Fruit fly (Drosophila melanogaster) whole organism, embryonic: ENCODE results near the gene grim.

Experiments
- CG10431 ChIP-seq: fragments of 200-800 bp; sonication (Bioruptor generic); optimal IDR thresholded peaks from 3 replicates; lab custom pipeline; 2018; ENCODE audit warnings: missing biosample characterization, mild to moderate bottlenecking, missing genetic modification characterization
- CG11247 ChIP-seq: fragments of 200-800 bp; sonication (Bioruptor generic); IDR thresholded peaks from 2 replicates; pipeline ENCODE4 v1.3.6; 2022; ENCODE audit warnings: missing biosample characterization, missing genetic modification characterization
- CG11398 ChIP-seq: fragments of 200-800 bp; sonication (Bioruptor generic); optimal IDR thresholded peaks from 2 replicates; lab custom pipeline; 2016; ENCODE audit warnings: missing biosample characterization, missing genetic modification characterization
- CG12942 ChIP-seq: fragments of 200-800 bp; sonication (Bioruptor generic); optimal IDR thresholded peaks from 3 replicates; lab custom pipeline; 2016; ENCODE audit warnings: missing biosample characterization, missing genetic modification characterization
- CG14014 ChIP-seq: fragments of 200-800 bp; sonication (Bioruptor generic); IDR thresholded peaks from 2 replicates; pipeline ENCODE4 v1.3.6; 2022; ENCODE audit warnings: missing biosample characterization, missing genetic modification characterization
- CG15479 ChIP-seq: fragments of 200-800 bp; sonication (Bioruptor generic); optimal IDR thresholded peaks from 3 replicates; lab custom pipeline; 2019; ENCODE audit warnings: missing biosample characterization, mild to moderate bottlenecking, missing genetic modification characterization, moderate library complexity
- CG1603 ChIP-seq: fragments of 200-800 bp; sonication (Bioruptor generic); optimal IDR thresholded peaks from 2 replicates; lab custom pipeline; 2019; ENCODE audit warnings: missing biosample characterization, mild to moderate bottlenecking, missing genetic modification characterization, moderate library complexity
- CG16815 ChIP-seq: fragments of 200-800 bp; sonication (Bioruptor generic); optimal IDR thresholded peaks from 3 replicates; lab custom pipeline; 2017; ENCODE audit warnings: missing biosample characterization, mild to moderate bottlenecking, missing genetic modification characterization
- CG17361 ChIP-seq: fragments of 200-800 bp; sonication (Bioruptor generic); IDR thresholded peaks from 3 replicates; pipeline ENCODE4 v1.3.6; 2022; ENCODE audit warnings: missing biosample characterization, missing genetic modification characterization
- CG17568 ChIP-seq: fragments of 200-800 bp; sonication (Bioruptor generic); optimal IDR thresholded peaks from 2 replicates; lab custom pipeline; 2018; ENCODE audit warnings: missing biosample characterization, mild to moderate bottlenecking, missing genetic modification characterization, moderate library complexity
- CG17612 ChIP-seq: fragments of 200-800 bp; sonication (Bioruptor generic); IDR thresholded peaks from 2 replicates; pipeline ENCODE4 v1.3.6; 2022; ENCODE audit warnings: missing biosample characterization, missing genetic modification characterization
- CG2116 ChIP-seq: fragments of 200-800 bp; sonication (Bioruptor generic); optimal IDR thresholded peaks from 3 replicates; lab custom pipeline; 2018; ENCODE audit warnings: missing biosample characterization, mild to moderate bottlenecking, missing genetic modification characterization
- CG2875 ChIP-seq: fragments of 200-800 bp; sonication (Bioruptor generic); optimal IDR thresholded peaks from 2 replicates; lab custom pipeline; 2017; ENCODE audit warnings: missing biosample characterization, mild to moderate bottlenecking, missing genetic modification characterization, missing genetic modification reagents
- CG32532 ChIP-seq: fragments of 200-800 bp; sonication (Bioruptor generic); IDR thresholded peaks from 2 replicates; pipeline ENCODE4 v1.3.6; 2022; ENCODE audit warnings: missing biosample characterization, missing genetic modification characterization
- CG32767 ChIP-seq: fragments of 200-800 bp; sonication (Bioruptor generic); IDR thresholded peaks from 2 replicates; pipeline ENCODE4 v1.3.6; 2022; ENCODE audit warnings: missing biosample characterization, missing genetic modification characterization
- CG34422 ChIP-seq: fragments of 200-800 bp; sonication (Bioruptor generic); IDR thresholded peaks from 3 replicates; pipeline ENCODE4 v1.3.6; 2022; ENCODE audit warnings: missing biosample characterization, missing genetic modification characterization
- CG3995 ChIP-seq: fragments of 200-800 bp; sonication (Bioruptor generic); optimal IDR thresholded peaks from 3 replicates; lab custom pipeline; 2016; ENCODE audit warnings: missing biosample characterization, missing genetic modification characterization
- CG4424 ChIP-seq: fragments of 200-800 bp; sonication (Bioruptor generic); optimal IDR thresholded peaks from 3 replicates; lab custom pipeline; 2016; ENCODE audit warnings: missing biosample characterization, missing genetic modification characterization
- CG4820 ChIP-seq: fragments of 200-800 bp; sonication (Bioruptor generic); optimal IDR thresholded peaks from 3 replicates; lab custom pipeline; 2016; ENCODE audit warnings: missing biosample characterization, missing genetic modification characterization
- CG6175 ChIP-seq: fragments of 200-800 bp; sonication (Bioruptor generic); IDR thresholded peaks from 3 replicates; pipeline ENCODE4 v1.3.6; 2022; ENCODE audit warnings: missing biosample characterization, missing genetic modification characterization
- CG6254 ChIP-seq: fragments of 200-800 bp; sonication (Bioruptor generic); optimal IDR thresholded peaks from 3 replicates; lab custom pipeline; 2017; ENCODE audit warnings: mild to moderate bottlenecking, missing biosample characterization, missing genetic modification reagents, missing genetic modification characterization
- CG6654 ChIP-seq: fragments of 200-800 bp; sonication (Bioruptor generic); optimal IDR thresholded peaks from 2 replicates; lab custom pipeline; 2017; ENCODE audit warnings: missing biosample characterization, mild to moderate bottlenecking, missing genetic modification characterization
- CG8388 ChIP-seq: fragments of 200-800 bp; sonication (Bioruptor generic); optimal IDR thresholded peaks from 2 replicates; lab custom pipeline; 2019; ENCODE audit warnings: missing biosample characterization, mild to moderate bottlenecking, missing genetic modification characterization, moderate library complexity
- CG8944 ChIP-seq: fragments of 200-800 bp; sonication (Bioruptor generic); optimal IDR thresholded peaks from 3 replicates; lab custom pipeline; 2016; ENCODE audit warnings: missing biosample characterization, missing genetic modification characterization
- CkIIα-i1 ChIP-seq: fragments of 200-800 bp; sonication (Bioruptor generic); IDR thresholded peaks from 2 replicates; pipeline ENCODE4 v1.3.6; 2022; ENCODE audit warnings: missing biosample characterization, missing genetic modification characterization
- CrebB ChIP-seq: fragments of 200-800 bp; sonication (Bioruptor generic); optimal IDR thresholded peaks from 3 replicates; lab custom pipeline; 2018; ENCODE audit warnings: missing biosample characterization, mild to moderate bottlenecking, missing genetic modification characterization
- D19B ChIP-seq: fragments of 200-800 bp; sonication (Bioruptor generic); optimal IDR thresholded peaks from 2 replicates; lab custom pipeline; 2017; ENCODE audit warnings: missing biosample characterization, mild to moderate bottlenecking, missing genetic modification characterization
- Doc2 ChIP-seq: fragments of 200-800 bp; sonication (Bioruptor generic); IDR thresholded peaks from 2 replicates; pipeline ENCODE4 v1.3.6; 2022; ENCODE audit warnings: missing biosample characterization, missing genetic modification characterization
- Dp ChIP-seq: fragments of 200-800 bp; sonication (Bioruptor generic); optimal IDR thresholded peaks from 2 replicates; lab custom pipeline; 2018; ENCODE audit warnings: missing biosample characterization, mild to moderate bottlenecking, missing genetic modification characterization, moderate library complexity
- Ets65A ChIP-seq: fragments of 200-800 bp; sonication (Bioruptor generic); peaks from one replicate; lab custom pipeline; 2016; ENCODE audit warnings: missing biosample characterization, missing genetic modification characterization
- Hey ChIP-seq: fragments of 200-800 bp; sonication (Bioruptor generic); optimal IDR thresholded peaks from 3 replicates; lab custom pipeline; 2018; ENCODE audit warnings: missing biosample characterization, mild to moderate bottlenecking, missing genetic modification characterization
- Nf-YC ChIP-seq: fragments of 200-800 bp; optimal IDR thresholded peaks from 3 replicates; lab custom pipeline; 2019; ENCODE audit warnings: missing biosample characterization, mild to moderate bottlenecking, missing genetic modification characterization, moderate library complexity
- Ssrp ChIP-seq: fragments of 200-800 bp; sonication (Bioruptor generic); optimal IDR thresholded peaks from 2 replicates; lab custom pipeline; 2018; ENCODE audit warnings: missing biosample characterization, mild to moderate bottlenecking, missing genetic modification characterization, moderate library complexity
- Xrp1 ChIP-seq: fragments of 200-800 bp; sonication (Bioruptor generic); IDR thresholded peaks from 2 replicates; pipeline ENCODE4 v1.3.6; 2022; ENCODE audit warnings: missing biosample characterization, missing genetic modification characterization
- YL-1 ChIP-seq: fragments of 200-800 bp; sonication (Bioruptor generic); optimal IDR thresholded peaks from 3 replicates; lab custom pipeline; 2017; ENCODE audit warnings: missing biosample characterization, mild to moderate bottlenecking, missing genetic modification characterization
- ap ChIP-seq: fragments of 200-800 bp; sonication (Bioruptor generic); IDR thresholded peaks from 2 replicates; pipeline ENCODE4 v1.3.6; 2022; ENCODE audit warnings: missing biosample characterization, missing genetic modification characterization
- ara ChIP-seq: fragments of 200-800 bp; sonication (Bioruptor generic); IDR thresholded peaks from 2 replicates; pipeline ENCODE4 v1.3.6; 2022; ENCODE audit warnings: missing biosample characterization, missing genetic modification characterization
- chif ChIP-seq, 2 experiments: fragments of 200-800 bp; sonication (Bioruptor generic); optimal IDR thresholded peaks; 3 replicates each; lab custom pipeline; 2016; ENCODE audit warnings: missing biosample characterization in 2 of 2, missing genetic modification characterization in 2 of 2
- chinmo ChIP-seq: fragments of 200-800 bp; sonication (Bioruptor generic); IDR thresholded peaks from 4 replicates; pipeline ENCODE4 v1.3.6; 2022; ENCODE audit warnings: missing biosample characterization, missing genetic modification characterization; ENCODE audit not compliant: partially characterized antibody
- crc ChIP-seq: fragments of 200-800 bp; sonication (Bioruptor generic); optimal IDR thresholded peaks from 2 replicates; lab custom pipeline; 2016; ENCODE audit warnings: missing biosample characterization, missing genetic modification characterization
- danr ChIP-seq: fragments of 200-800 bp; sonication (Bioruptor generic); IDR thresholded peaks from 2 replicates; pipeline ENCODE4 v1.3.6; 2022; ENCODE audit warnings: missing biosample characterization, missing genetic modification characterization
- dm ChIP-seq: fragments of 200-800 bp; sonication (Bioruptor generic); optimal IDR thresholded peaks from 3 replicates; lab custom pipeline; 2016; ENCODE audit warnings: missing biosample characterization, missing genetic modification characterization
- grau ChIP-seq: fragments of 200-800 bp; optimal IDR thresholded peaks from 3 replicates; lab custom pipeline; 2019; ENCODE audit warnings: missing biosample characterization, mild to moderate bottlenecking, missing genetic modification characterization, moderate library complexity
- grn ChIP-seq: fragments of 200-800 bp; sonication (Bioruptor generic); optimal IDR thresholded peaks from 3 replicates; lab custom pipeline; 2017; ENCODE audit warnings: missing biosample characterization, missing genetic modification characterization
- inv ChIP-seq: fragments of 200-800 bp; sonication (Bioruptor generic); IDR thresholded peaks from 2 replicates; pipeline ENCODE4 v1.3.6; 2022; ENCODE audit warnings: missing biosample characterization, missing genetic modification characterization; ENCODE audit not compliant: partially characterized antibody
- knrl ChIP-seq: fragments of 200-800 bp; sonication (Bioruptor generic); IDR thresholded peaks from 3 replicates; pipeline ENCODE4 v1.3.6; 2022; ENCODE audit warnings: missing biosample characterization, missing genetic modification characterization; ENCODE audit not compliant: partially characterized antibody
- salm ChIP-seq: fragments of 200-800 bp; sonication (Bioruptor generic); optimal IDR thresholded peaks from 2 replicates; lab custom pipeline; 2018; ENCODE audit warnings: missing biosample characterization, mild to moderate bottlenecking, missing genetic modification characterization
- sd ChIP-seq: fragments of 200-800 bp; sonication (Bioruptor generic); optimal IDR thresholded peaks from 3 replicates; lab custom pipeline; 2018; ENCODE audit warnings: missing biosample characterization, mild to moderate bottlenecking, missing genetic modification characterization, moderate library complexity
- sens-2 ChIP-seq: fragments of 200-800 bp; sonication (Bioruptor generic); IDR thresholded peaks from 2 replicates; pipeline ENCODE4 v1.3.6; 2022; ENCODE audit warnings: missing biosample characterization, missing genetic modification characterization
- ssp ChIP-seq: fragments of 200-800 bp; sonication (Bioruptor generic); IDR thresholded peaks from 2 replicates; pipeline ENCODE4 v1.3.6; 2022; ENCODE audit warnings: missing biosample characterization, missing genetic modification characterization
- toy ChIP-seq: fragments of 200-800 bp; sonication (Bioruptor generic); IDR thresholded peaks from 2 replicates; pipeline ENCODE4 v1.3.6; 2022; ENCODE audit warnings: missing biosample characterization, missing genetic modification characterization
- usp ChIP-seq: fragments of >200 bp; optimal IDR thresholded peaks from 2 replicates; lab custom pipeline; 2017; ENCODE audit warnings: missing biosample characterization, missing genetic modification characterization

Gene grim

DNA sequence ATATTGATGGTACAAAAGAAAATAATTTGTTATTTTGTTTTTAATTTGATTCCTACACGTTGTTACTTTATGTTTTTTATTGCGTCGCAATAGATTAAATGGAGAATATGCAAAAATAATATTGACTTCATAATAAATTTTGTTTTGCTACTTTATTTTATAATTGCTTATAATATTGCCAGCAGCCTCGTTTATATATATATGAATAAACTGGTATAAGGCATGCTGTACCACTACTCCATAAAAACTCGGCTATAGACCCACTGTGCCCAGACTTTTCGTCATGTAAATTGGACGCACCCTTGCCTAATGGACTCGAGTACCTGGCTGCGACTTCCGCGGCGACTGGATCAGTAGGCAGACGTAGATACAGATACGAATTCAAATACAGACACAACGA lies 44.4 kb upstream of the grim start (continued):
- TF ChIP-seq CG4820: peak; percentile 76
- peak; percentile 49; the same call in 1 of the 2 replicates for TF ChIP-seq ap (GFP tag; lab: Robert Waterston, UW)
- no peak for TF ChIP-seq chinmo
- TF ChIP-seq CG3995 (GFP tag; lab: Kevin White, UChicago): no peak
- TF ChIP-seq CG6654: peak; percentile 41
- peak; percentile 61; the same call in 2 of the 3 replicates for TF ChIP-seq CG34422 (GFP tag; lab: Robert Waterston, UW)
- no peak for TF ChIP-seq D19B (GFP tag; lab: Kevin White, UChicago)
- peak; percentile 51 for TF ChIP-seq CG2116 (GFP tag; lab: Kevin White, UChicago)
- TF ChIP-seq CG32767 (GFP tag; lab: Robert Waterston, UW): peak; percentile 66; the same call in 1 of the 2 replicates
- TF ChIP-seq usp: no peak
- peak; percentile 86 for TF ChIP-seq Ets65A
- TF ChIP-seq ssp (GFP tag; lab: Robert Waterston, UW): peak; percentile 55
- no peak for TF ChIP-seq CG14014 (GFP tag; lab: Robert Waterston, UW)
- no peak for TF ChIP-seq crc (GFP tag; lab: Kevin White, UChicago)
- no peak for TF ChIP-seq CrebB (tag; lab: Kevin White, UChicago)
- no peak for TF ChIP-seq Hey (tag; lab: Kevin White, UChicago)
- peak; percentile 83 for TF ChIP-seq CG10431 (GFP tag; lab: Kevin White, UChicago)
- no peak for TF ChIP-seq Nf-YC (tag; lab: Kevin White, UChicago)
- peak; percentile 2 for TF ChIP-seq YL-1 (GFP tag; lab: Kevin White, UChicago)
- TF ChIP-seq CkIIα-i1: no peak
- no peak for TF ChIP-seq CG6175 (GFP tag; lab: Robert Waterston, UW)
- TF ChIP-seq CG12942 (GFP tag; lab: Kevin White, UChicago): peak; percentile 55
- TF ChIP-seq CG11247 (GFP tag; lab: Robert Waterston, UW): no peak
- TF ChIP-seq CG4424 (GFP tag; lab: Kevin White, UChicago): peak; percentile 89
- peak; percentile 58; the same call in 1 of the 2 replicates for TF ChIP-seq ara (GFP tag; lab: Robert Waterston, UW)
- no peak for TF ChIP-seq Doc2
- TF ChIP-seq CG6254 (GFP tag; lab: Kevin White, UChicago): peak; percentile 85
- no peak for TF ChIP-seq CG8944
- peak; percentile 48; the same call in 1 of the 2 replicates for TF ChIP-seq danr
- TF ChIP-seq CG17568 (GFP tag; lab: Kevin White, UChicago): peak; percentile 57
- TF ChIP-seq CG8388 (GFP tag; lab: Kevin White, UChicago): peak; percentile 89
- TF ChIP-seq salm (tag; lab: Kevin White, UChicago): peak; percentile 68
- TF ChIP-seq sd (tag; lab: Kevin White, UChicago): no peak
- TF ChIP-seq CG16815 (GFP tag; lab: Kevin White, UChicago): peak; percentile 89
- no peak for TF ChIP-seq toy
- peak; percentile 71 for TF ChIP-seq CG2875
- peak; percentile 47 to 69 for TF ChIP-seq chif (GFP tag; optimal IDR thresholded peaks at IDR 0.05; lab: Kevin White, UChicago)
- TF ChIP-seq Dp (GFP tag; lab: Kevin White, UChicago): no peak
- no peak for TF ChIP-seq knrl (GFP tag; lab: Robert Waterston, UW)
- TF ChIP-seq grn (GFP tag; lab: Kevin White, UChicago): no peak
- peak; percentile 87 for TF ChIP-seq CG17361 (GFP tag; lab: Robert Waterston, UW)
- no peak for TF ChIP-seq inv (GFP tag; lab: Robert Waterston, UW)
- no peak for TF ChIP-seq dm (GFP tag; lab: Kevin White, UChicago)
- no peak for TF ChIP-seq CG15479 (GFP tag; lab: Kevin White, UChicago)
- peak; percentile 86 for TF ChIP-seq Ssrp
- TF ChIP-seq CG11398 (GFP tag; lab: Kevin White, UChicago): no peak
- no peak for TF ChIP-seq CG32532 (GFP tag; lab: Robert Waterston, UW)
- TF ChIP-seq grau: peak; percentile 79
- peak; percentile 25 for TF ChIP-seq CG1603 (tag; lab: Kevin White, UChicago)
- TF ChIP-seq CG17612 (GFP tag; lab: Robert Waterston, UW): no peak
- peak; percentile 76 for TF ChIP-seq sens-2 (GFP tag; lab: Robert Waterston, UW)
- peak; percentile 91 for TF ChIP-seq Xrp1 (GFP tag; lab: Robert Waterston, UW)
